Worm (Caenorhabditis elegans): ENCODE data around the gene nra-4.
A peak's percentile ranks its signal among the peaks of the same experiment; 100 is the strongest.

nra-4 gene

DNA sequence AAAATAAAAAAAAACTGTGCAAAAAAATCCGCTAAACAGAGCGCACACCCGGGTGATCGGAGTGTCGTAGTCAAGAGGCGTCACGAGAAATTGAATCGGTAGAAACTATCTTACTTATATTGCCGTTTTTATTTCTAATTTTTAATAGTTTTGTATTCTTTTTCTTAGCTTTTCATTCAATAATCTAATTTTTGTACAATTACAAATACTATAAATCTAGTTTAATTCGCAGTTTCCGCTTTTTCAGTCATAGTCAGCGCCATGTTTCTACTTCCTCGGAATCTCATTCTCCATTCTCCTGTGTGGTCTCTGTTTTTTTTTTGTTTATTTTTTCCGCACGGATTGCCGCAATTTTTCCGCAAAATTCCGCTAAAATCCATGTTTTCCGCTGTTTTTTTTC, 44.6 kb downstream of the nra-4 start (continued):
- TF ChIP-seq fkh-10 (GFP tag; optimal IDR thresholded peaks at IDR 0.05) (no peak), elt-2 (tag; optimal IDR thresholded peaks at IDR 0.05) (peak; percentile 96), syd-9 (tag; optimal IDR thresholded peaks at IDR 0.05) (peak; percentile 89), T23F11.4 (GFP tag; optimal IDR thresholded peaks at IDR 0.05) (peak; percentile 33), ceh-2 (tag; optimal IDR thresholded peaks at IDR 0.05) (peak; percentile 99), sox-4 (tag; optimal IDR thresholded peaks at IDR 0.05) (peak; percentile 46), hlh-6 (tag; optimal IDR thresholded peaks at IDR 0.05) (peak; percentile 36), ceh-31 (tag; optimal IDR thresholded peaks at IDR 0.05) (peak; percentile 100), hlh-8 (tag; optimal IDR thresholded peaks at IDR 0.05) (peak; percentile 95), dmd-4 (tag; optimal IDR thresholded peaks at IDR 0.05; ENCODE audit: borderline replicate concordance) (peak; percentile 19), lin-11 (tag; optimal IDR thresholded peaks at IDR 0.05) (no peak), gmeb-2 (tag; optimal IDR thresholded peaks at IDR 0.05) (peak; percentile 41), ref-2 (tag; optimal IDR thresholded peaks at IDR 0.05) (peak; percentile 97), odd-2 (tag; optimal IDR thresholded peaks at IDR 0.05) (no peak), rnt-1 (tag; optimal IDR thresholded peaks at IDR 0.05) (peak; percentile 83), npax-4 (tag; optimal IDR thresholded peaks at IDR 0.05) (peak; percentile 29), ceh-9 (tag; optimal IDR thresholded peaks at IDR 0.05) (no peak), ceh-30 (tag; optimal IDR thresholded peaks at IDR 0.05) (no peak), sox-2 (GFP tag; IDR thresholded peaks at IDR 0.05) (no peak), ahr-1 (tag; optimal IDR thresholded peaks at IDR 0.05) (peak; percentile 96), C38D4.7 (GFP tag; optimal IDR thresholded peaks at IDR 0.05) (peak; percentile 68)

DNA sequence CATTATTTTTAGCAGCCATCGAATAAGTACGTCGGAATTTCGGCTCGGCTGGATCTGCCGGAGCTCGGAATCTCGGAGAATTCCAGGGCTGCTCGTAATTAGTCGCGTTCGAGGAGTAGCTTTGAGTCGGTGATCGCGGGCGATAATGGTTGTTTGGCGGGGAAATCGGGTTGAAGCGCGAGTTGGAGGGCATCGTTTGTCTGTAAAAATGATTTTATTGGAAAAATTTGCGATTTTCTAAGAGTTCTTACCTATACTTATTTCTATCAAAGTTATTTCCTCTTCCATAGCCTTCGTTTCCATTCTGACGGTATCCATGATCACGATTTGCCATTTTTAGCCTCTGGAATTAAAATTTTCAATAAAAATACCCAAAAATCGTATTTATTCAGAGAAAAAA, 45.0 kb downstream of the nra-4 start, which contains the start of gene Y50D4C.5:
TSS of gene Y50D4C.5 (minus strand) at position 345 of the 400 bp plus-strand sequence.
- TF ChIP-seq sox-4 (tag; optimal IDR thresholded peaks at IDR 0.05) (no peak), tbx-2 (tag; optimal IDR thresholded peaks at IDR 0.05) (no peak), ceh-19 (GFP tag; optimal IDR thresholded peaks at IDR 0.05) (no peak), ama-1 (optimal IDR thresholded peaks at IDR 0.05) (no peak), madf-2 (tag; optimal IDR thresholded peaks at IDR 0.05) (no peak), pha-2 (tag; optimal IDR thresholded peaks at IDR 0.05) (no peak), pat-9 (tag; optimal IDR thresholded peaks at IDR 0.05) (no peak), ttx-3 (tag; optimal IDR thresholded peaks at IDR 0.05) (no peak)

DNA sequence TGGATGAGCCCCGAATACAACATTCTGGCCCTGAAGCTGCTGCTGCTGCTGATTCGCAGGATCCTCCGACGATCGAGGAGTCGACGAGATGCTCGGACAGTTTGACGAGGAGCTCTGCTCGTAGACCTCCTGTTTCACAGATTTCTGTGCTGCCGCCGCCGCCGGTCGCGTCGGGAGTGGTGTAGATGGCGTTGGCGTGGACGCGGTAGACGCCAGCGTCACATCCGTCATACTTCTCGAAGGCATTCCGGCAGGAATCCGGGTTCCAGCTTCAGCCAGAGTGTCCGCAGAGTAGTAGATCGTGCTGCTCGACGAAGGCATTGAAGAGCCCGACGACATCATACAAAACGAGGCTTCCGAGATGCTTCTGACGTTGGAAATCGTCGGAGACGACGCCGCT, 47.2 kb downstream of the nra-4 start:
- TF ChIP-seq ceh-18 (tag; optimal IDR thresholded peaks at IDR 0.05) (no peak), hlh-6 (tag; optimal IDR thresholded peaks at IDR 0.05) (peak; percentile 16), che-1 (tag; optimal IDR thresholded peaks at IDR 0.05) (no peak)

DNA sequence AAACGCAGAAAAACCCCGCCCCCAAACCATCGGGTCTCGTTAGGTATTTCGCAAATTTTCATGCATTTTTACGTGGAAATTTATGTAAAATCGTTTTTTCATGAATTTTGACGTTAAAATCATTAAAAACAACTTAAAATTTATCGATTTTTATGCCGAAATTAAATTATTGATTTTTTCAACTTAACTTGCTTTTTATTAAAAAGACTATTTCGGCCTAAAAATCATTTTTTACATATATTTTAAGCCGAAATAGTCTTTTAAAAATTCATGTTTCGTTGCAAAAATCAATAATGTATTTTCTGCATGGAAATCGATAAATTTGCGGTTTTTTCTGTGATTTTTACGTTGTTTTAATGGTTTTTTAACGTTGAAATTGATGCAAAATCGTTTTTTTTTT, 52.7 kb downstream of the nra-4 start:
- no peak for TF ChIP-seq ama-1 (optimal IDR thresholded peaks at IDR 0.05)
- TF ChIP-seq pag-3 (tag; optimal IDR thresholded peaks at IDR 0.05; ENCODE audit: borderline replicate concordance): no peak
- no peak for TF ChIP-seq pha-4 (tag; optimal IDR thresholded peaks at IDR 0.05)
- TF ChIP-seq fkh-6 (tag; optimal IDR thresholded peaks at IDR 0.05): no peak
- no peak for TF ChIP-seq lim-6 (tag; optimal IDR thresholded peaks at IDR 0.05)
- no peak for TF ChIP-seq C08G9.2 (tag; optimal IDR thresholded peaks at IDR 0.05)
- no peak for TF ChIP-seq ceh-22 (tag; optimal IDR thresholded peaks at IDR 0.05)
- no peak for TF ChIP-seq pat-9 (tag; optimal IDR thresholded peaks at IDR 0.05)
- TF ChIP-seq nfya-1 (tag; optimal IDR thresholded peaks at IDR 0.05): no peak
- TF ChIP-seq nhr-11 (tag; optimal IDR thresholded peaks at IDR 0.05): no peak
- no peak for TF ChIP-seq ref-2 (tag; optimal IDR thresholded peaks at IDR 0.05)

All from whole organism, late embryonic.